Fruit fly (Drosophila melanogaster) whole organism, wandering third instar larva: ENCODE data around the gene Snm1.

Source experiments
- Abd-B ChIP-seq: fragments of >200 bp; optimal IDR thresholded peaks from 2 replicates; lab custom pipeline; 2017; ENCODE audit warnings: missing biosample characterization, missing genetic modification characterization
- CG32264 ChIP-seq: fragments of 200-800 bp; sonication (Bioruptor generic); optimal IDR thresholded peaks from 2 replicates; lab custom pipeline; 2016; ENCODE audit warnings: missing biosample characterization, missing genetic modification characterization
- CG9705 ChIP-seq: fragments of 200-800 bp; sonication (Bioruptor generic); optimal IDR thresholded peaks from 2 replicates; lab custom pipeline; 2018; ENCODE audit warnings: missing biosample characterization, mild to moderate bottlenecking, missing genetic modification characterization
- CrebA ChIP-seq: fragments of 200-800 bp; sonication (Bioruptor generic); optimal IDR thresholded peaks from 2 replicates; lab custom pipeline; 2016; ENCODE audit warnings: missing biosample characterization, mild to moderate bottlenecking, missing genetic modification characterization, borderline replicate concordance
- Dfd ChIP-seq: fragments of >200 bp; optimal IDR thresholded peaks from 2 replicates; lab custom pipeline; 2017; ENCODE audit warnings: missing biosample characterization, missing genetic modification characterization
- Dif ChIP-seq: fragments of 200-275, 200-300 bp; sonication (Bioruptor generic); optimal IDR thresholded peaks from 2 replicates; lab custom pipeline; 2018; ENCODE audit warnings: missing biosample characterization, missing genetic modification characterization; ENCODE audit not compliant: partially characterized antibody
- GATAd ChIP-seq: sonication (Bioruptor generic); optimal IDR thresholded peaks from 2 replicates; lab custom pipeline; 2016; ENCODE audit warnings: missing biosample characterization, missing genetic modification characterization
- HLH106 ChIP-seq: fragments of 200-800 bp; optimal IDR thresholded peaks from 3 replicates; lab custom pipeline; 2019; ENCODE audit warnings: missing biosample characterization, mild to moderate bottlenecking, missing genetic modification characterization, moderate library complexity
- Hnf4 ChIP-seq: fragments of 200-800 bp; sonication (Bioruptor generic); optimal IDR thresholded peaks from 2 replicates; lab custom pipeline; 2016; ENCODE audit warnings: missing biosample characterization, mild to moderate bottlenecking, missing genetic modification characterization
- Hr78 ChIP-seq: fragments of >200 bp; optimal IDR thresholded peaks from 2 replicates; lab custom pipeline; 2017; ENCODE audit warnings: missing biosample characterization, missing genetic modification characterization
- Hr83 ChIP-seq: fragments of 200-300 bp; sonication (Bioruptor generic); optimal IDR thresholded peaks from 2 replicates; lab custom pipeline; 2016; ENCODE audit warnings: missing biosample characterization, mild to moderate bottlenecking, missing genetic modification characterization, moderate library complexity; ENCODE audit not compliant: poor library complexity, severe bottlenecking
- Jra ChIP-seq: sonication (Bioruptor generic); optimal IDR thresholded peaks from 2 replicates; lab custom pipeline; 2016; ENCODE audit warnings: missing biosample characterization, missing genetic modification characterization
- Mio ChIP-seq: sonication (Bioruptor generic); optimal IDR thresholded peaks from 2 replicates; lab custom pipeline; 2016; ENCODE audit warnings: missing biosample characterization, missing genetic modification characterization
- Myc ChIP-seq: fragments of >200 bp; optimal IDR thresholded peaks from 2 replicates; lab custom pipeline; 2017
- N ChIP-seq: fragments of >200 bp; optimal IDR thresholded peaks from 2 replicates; lab custom pipeline; 2018; ENCODE audit warnings: missing biosample characterization, missing external identifiers, missing genetic modification characterization
- OdsH ChIP-seq: fragments of 200-800 bp; sonication (Bioruptor generic); optimal IDR thresholded peaks from 2 replicates; lab custom pipeline; 2016; ENCODE audit warnings: missing biosample characterization, mild to moderate bottlenecking, missing genetic modification characterization
- Rel ChIP-seq, 2 experiments: fragments of 200-800 bp; sonication (Bioruptor generic) in 1 of 2; optimal IDR thresholded peaks; 2 replicates in 1 of 2; 3 replicates in 1 of 2; lab custom pipeline; 2016 to 2019; ENCODE audit warnings: mild to moderate bottlenecking in 2 of 2, missing biosample characterization in 2 of 2, missing genetic modification characterization in 2 of 2, moderate library complexity in 1 of 2
- Sp1 ChIP-seq: fragments of 200-800 bp; sonication (Bioruptor generic); optimal IDR thresholded peaks from 3 replicates; lab custom pipeline; 2019; ENCODE audit warnings: missing biosample characterization, mild to moderate bottlenecking, missing genetic modification characterization, moderate library complexity
- Vsx2 ChIP-seq: fragments of 200-300, 225-300 bp; sonication (Bioruptor generic); optimal IDR thresholded peaks from 2 replicates; lab custom pipeline; 2018; ENCODE audit warnings: missing biosample characterization, missing genetic modification characterization; ENCODE audit not compliant: partially characterized antibody
- br ChIP-seq: fragments of 200-800 bp; sonication (Bioruptor generic); optimal IDR thresholded peaks from 2 replicates; lab custom pipeline; 2016; ENCODE audit warnings: missing biosample characterization, missing genetic modification characterization
- brk ChIP-seq: fragments of 200-800 bp; sonication (Bioruptor generic); optimal IDR thresholded peaks from 2 replicates; lab custom pipeline; 2016; ENCODE audit warnings: missing biosample characterization, mild to moderate bottlenecking, missing genetic modification characterization
- dl ChIP-seq, 2 experiments: fragments of 175-275, 200-275 bp in 1 of 2; fragments of 200-275 bp in 1 of 2; sonication (Bioruptor generic); optimal IDR thresholded peaks; lab custom pipeline; 2018; ENCODE audit warnings: mild to moderate bottlenecking in 2 of 2, missing biosample characterization in 2 of 2, missing genetic modification characterization in 2 of 2, moderate library complexity in 2 of 2; ENCODE audit not compliant: partially characterized antibody in 2 of 2, insufficient read depth in 1 of 2
- dmrt93B ChIP-seq: fragments of 200-800 bp; sonication (Bioruptor generic); optimal IDR thresholded peaks from 2 replicates; lab custom pipeline; 2018; ENCODE audit warnings: missing biosample characterization, mild to moderate bottlenecking, missing genetic modification characterization
- dsf ChIP-seq: sonication (Bioruptor generic); optimal IDR thresholded peaks from 2 replicates; lab custom pipeline; 2016; ENCODE audit warnings: missing biosample characterization, missing genetic modification characterization, borderline replicate concordance
- ey ChIP-seq: fragments of 200-800 bp; sonication (Bioruptor generic); optimal IDR thresholded peaks from 2 replicates; lab custom pipeline; 2016; ENCODE audit warnings: missing biosample characterization, missing genetic modification characterization
- foxo ChIP-seq, 2 experiments: fragments of 200-800 bp; sonication (Bioruptor generic); optimal IDR thresholded peaks; 2 replicates in 1 of 2; 3 replicates in 1 of 2; lab custom pipeline; 2016 to 2017; ENCODE audit warnings: missing biosample characterization in 2 of 2, missing genetic modification characterization in 2 of 2
- fru ChIP-seq: fragments of 200-800 bp; sonication (Bioruptor generic); optimal IDR thresholded peaks from 3 replicates; lab custom pipeline; 2016; ENCODE audit warnings: missing biosample characterization, mild to moderate bottlenecking, missing genetic modification characterization
- h ChIP-seq: fragments of 200-800 bp; sonication (Bioruptor generic); optimal IDR thresholded peaks from 3 replicates; lab custom pipeline; 2016; ENCODE audit warnings: missing biosample characterization, mild to moderate bottlenecking, missing genetic modification characterization
- jim ChIP-seq: fragments of 175-275, 200-325 bp; sonication (Bioruptor generic); optimal IDR thresholded peaks from 2 replicates; lab custom pipeline; 2016; ENCODE audit warnings: missing biosample characterization, mild to moderate bottlenecking, missing genetic modification characterization
- lola ChIP-seq: fragments of >200 bp; optimal IDR thresholded peaks from 2 replicates; lab custom pipeline; 2017; ENCODE audit warnings: missing biosample characterization, missing genetic modification characterization
- pan ChIP-seq: fragments of >200 bp; optimal IDR thresholded peaks from 2 replicates; lab custom pipeline; 2017
- psq ChIP-seq: fragments of 200-800 bp; sonication (Bioruptor generic); optimal IDR thresholded peaks from 3 replicates; lab custom pipeline; 2017; ENCODE audit warnings: missing biosample characterization, mild to moderate bottlenecking, missing genetic modification characterization, moderate library complexity
- rgr ChIP-seq: fragments of 200-800 bp; sonication (Bioruptor generic); optimal IDR thresholded peaks from 3 replicates; lab custom pipeline; 2016; ENCODE audit warnings: missing biosample characterization, mild to moderate bottlenecking, missing genetic modification characterization
- sage ChIP-seq: fragments of 200-800 bp; sonication (Bioruptor generic); optimal IDR thresholded peaks from 2 replicates; lab custom pipeline; 2016; ENCODE audit warnings: missing biosample characterization, mild to moderate bottlenecking, missing genetic modification characterization
- sv ChIP-seq: fragments of 200-800 bp; sonication (Bioruptor generic); optimal IDR thresholded peaks from 3 replicates; lab custom pipeline; 2016; ENCODE audit warnings: missing biosample characterization, missing genetic modification characterization
- tai ChIP-seq: sonication (Bioruptor generic); optimal IDR thresholded peaks from 2 replicates; lab custom pipeline; 2016; ENCODE audit warnings: missing biosample characterization, missing genetic modification characterization
- usp ChIP-seq: fragments of >200 bp; optimal IDR thresholded peaks from 2 replicates; lab custom pipeline; 2017; ENCODE audit warnings: missing biosample characterization, missing genetic modification characterization
- woc ChIP-seq: sonication (Bioruptor generic); optimal IDR thresholded peaks from 2 replicates; lab custom pipeline; 2016; ENCODE audit warnings: missing biosample characterization, mild to moderate bottlenecking, missing genetic modification characterization

Gene Snm1

DNA sequence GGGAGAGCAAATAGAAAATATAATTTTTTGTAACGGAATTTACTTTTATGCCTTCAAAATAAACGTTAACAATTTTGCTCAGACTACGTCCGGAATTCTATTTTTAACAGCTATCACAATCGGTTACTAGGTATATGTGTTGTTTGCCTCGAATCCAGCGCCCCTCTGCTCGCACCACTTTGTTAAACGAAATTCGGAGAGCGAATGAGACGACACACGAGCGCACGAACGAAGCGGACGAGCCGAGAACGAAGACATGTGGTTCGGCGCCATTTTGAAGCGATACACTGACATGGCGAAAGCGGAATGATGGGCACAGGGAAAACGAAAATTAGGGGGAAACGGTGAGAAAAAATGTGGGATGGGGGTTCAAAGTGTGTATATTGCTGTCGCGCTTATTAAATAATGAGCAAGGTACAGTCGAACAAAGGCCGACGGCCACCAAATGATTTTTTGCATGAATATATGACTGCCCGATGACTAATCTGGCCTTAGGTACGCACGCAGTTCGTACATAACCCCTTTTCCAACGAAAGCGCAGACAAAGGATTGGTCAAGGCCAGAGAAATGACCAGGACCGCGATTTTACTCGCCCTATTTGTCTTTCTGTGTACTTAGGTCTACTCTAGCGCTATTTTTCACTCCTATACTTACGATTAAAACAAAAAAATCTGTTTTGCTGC, 45.6 kb downstream of the Snm1 start:
- TF ChIP-seq Sp1 (GFP tag; lab: Kevin White, UChicago) = peak; percentile 35
- TF ChIP-seq foxo (GFP tag; optimal IDR thresholded peaks at IDR 0.05; lab: Kevin White, UChicago) = peak; percentile 10 to 71
- TF ChIP-seq N (GFP tag; lab: Kevin White, UChicago) = no peak
- TF ChIP-seq Rel (GFP tag; optimal IDR thresholded peaks at IDR 0.05; lab: Kevin White, UChicago) = no peak
- TF ChIP-seq Rel (tag; optimal IDR thresholded peaks at IDR 0.05; lab: Kevin White, UChicago) = peak; percentile 64
- TF ChIP-seq CG32264 (GFP tag; lab: Kevin White, UChicago) = peak; percentile 50
- peak; percentile 8 to 39 for TF ChIP-seq dl (GFP tag; optimal IDR thresholded peaks at IDR 0.05; lab: Kevin White, UChicago; ENCODE audit: insufficient read depth in 1 of 2, partially characterized antibody in 2 of 2)
- TF ChIP-seq h (GFP tag; lab: Kevin White, UChicago) = peak; percentile 65
- peak; percentile 52 for TF ChIP-seq rgr (GFP tag; lab: Kevin White, UChicago)
- peak; percentile 96 for TF ChIP-seq psq
- TF ChIP-seq brk (GFP tag; lab: Kevin White, UChicago) = peak; percentile 75
- TF ChIP-seq Hnf4 (GFP tag; lab: Kevin White, UChicago) = peak; percentile 76
- peak; percentile 22 for TF ChIP-seq Myc
- peak; percentile 1 for TF ChIP-seq fru
- TF ChIP-seq CG9705 = no peak
- TF ChIP-seq sv (GFP tag; lab: Kevin White, UChicago) = no peak
- TF ChIP-seq lola (GFP tag; lab: Kevin White, UChicago) = no peak
- TF ChIP-seq pan = no peak
- TF ChIP-seq Jra = no peak
- TF ChIP-seq Dif (GFP tag; lab: Kevin White, UChicago) = peak; percentile 64
- peak; percentile 71 for TF ChIP-seq Hr83 (GFP tag; lab: Kevin White, UChicago)
- TF ChIP-seq br = peak; percentile 28

DNA sequence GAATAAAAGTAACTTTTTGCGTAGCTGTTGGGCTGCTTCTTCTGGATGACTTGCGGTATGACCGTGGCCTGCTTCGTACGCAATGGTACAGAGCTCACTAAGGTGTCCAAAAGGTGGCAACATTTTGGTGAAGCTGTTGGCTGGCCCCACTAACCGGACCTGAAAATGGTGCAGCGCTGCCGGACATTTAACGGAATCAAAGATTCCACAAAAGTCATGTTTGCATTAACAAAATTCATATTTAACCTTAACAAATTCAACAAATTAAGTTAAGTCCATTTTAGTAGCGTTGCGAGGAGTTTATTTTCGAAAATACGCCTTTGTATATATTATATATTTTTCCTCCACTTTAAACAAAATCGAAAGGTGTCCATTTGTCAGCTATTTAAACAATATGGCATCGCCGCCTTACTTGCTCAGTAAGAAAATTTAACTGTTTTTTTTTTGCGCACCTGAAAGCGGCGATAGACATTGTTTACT, 46.2 kb downstream of the Snm1 start, which contains the start of the genes kra and SecS:
Gene kra (minus strand): TSS at position 93 of the 480 bp plus-strand sequence.
Gene SecS (plus strand): TSS at position 390 of the 480 bp plus-strand sequence.
- no peak for TF ChIP-seq Abd-B (GFP tag; lab: Kevin White, UChicago)
- TF ChIP-seq jim (GFP tag; lab: Kevin White, UChicago) = no peak
- TF ChIP-seq h (GFP tag; lab: Kevin White, UChicago) = peak; percentile 60
- no peak for TF ChIP-seq brk (GFP tag; lab: Kevin White, UChicago)
- TF ChIP-seq ey (GFP tag; lab: Kevin White, UChicago) = peak; percentile 63
- no peak for TF ChIP-seq Dfd (GFP tag; lab: Kevin White, UChicago)
- TF ChIP-seq CG32264 (GFP tag; lab: Kevin White, UChicago) = no peak
- peak; percentile 33 for TF ChIP-seq Dif (GFP tag; lab: Kevin White, UChicago)
- TF ChIP-seq tai (GFP tag; lab: Kevin White, UChicago) = no peak
- no peak for TF ChIP-seq lola (GFP tag; lab: Kevin White, UChicago)
- TF ChIP-seq Hnf4 (GFP tag; lab: Kevin White, UChicago) = peak; percentile 71
- TF ChIP-seq br = peak; percentile 72
- TF ChIP-seq GATAd (GFP tag; lab: Kevin White, UChicago) = no peak
- TF ChIP-seq HLH106 (tag; lab: Kevin White, UChicago) = peak; percentile 64
- no peak for TF ChIP-seq dl (GFP tag; optimal IDR thresholded peaks at IDR 0.05; lab: Kevin White, UChicago; ENCODE audit: insufficient read depth in 1 of 2, partially characterized antibody in 2 of 2)
- peak; percentile 50 for TF ChIP-seq sv (GFP tag; lab: Kevin White, UChicago)
- peak; percentile 68 for TF ChIP-seq Hr83 (GFP tag; lab: Kevin White, UChicago)
- TF ChIP-seq CG9705 = peak; percentile 40
- TF ChIP-seq OdsH = peak; percentile 56
- no peak for TF ChIP-seq psq
- TF ChIP-seq dmrt93B = no peak
- no peak for TF ChIP-seq usp (GFP tag; lab: Kevin White, UChicago)
- no peak for TF ChIP-seq N (GFP tag; lab: Kevin White, UChicago)
- peak; percentile 69 for TF ChIP-seq rgr (GFP tag; lab: Kevin White, UChicago)
- TF ChIP-seq fru = peak; percentile 69
- TF ChIP-seq Jra = no peak
- no peak for TF ChIP-seq Mio (GFP tag; lab: Kevin White, UChicago)
- TF ChIP-seq dsf = peak; percentile 58
- no peak for TF ChIP-seq CrebA (GFP tag; lab: Kevin White, UChicago)
- TF ChIP-seq Hr78 = no peak
- TF ChIP-seq woc (GFP tag; lab: Kevin White, UChicago) = peak; percentile 46
- no peak for TF ChIP-seq pan
- no peak for TF ChIP-seq sage (GFP tag; lab: Kevin White, UChicago)
- TF ChIP-seq Rel (GFP tag; optimal IDR thresholded peaks at IDR 0.05; lab: Kevin White, UChicago) = peak; percentile 42
- TF ChIP-seq Rel (tag; optimal IDR thresholded peaks at IDR 0.05; lab: Kevin White, UChicago) = peak; percentile 17
- peak; percentile 64 for TF ChIP-seq Sp1 (GFP tag; lab: Kevin White, UChicago)
- TF ChIP-seq Vsx2 = no peak
- no peak for TF ChIP-seq Myc
- TF ChIP-seq foxo (GFP tag; optimal IDR thresholded peaks at IDR 0.05; lab: Kevin White, UChicago) = peak in 1 of 2 experiments; percentile 77
